Fruit fly (Drosophila melanogaster) whole organism, adult: ENCODE measurements around the gene CG7275.

Experiments used
- CG14711 ChIP-seq: fragments of 200-800 bp; sonication (Bioruptor generic); optimal IDR thresholded peaks from 2 replicates; lab custom pipeline; 2018; ENCODE audit warnings: missing biosample characterization, mild to moderate bottlenecking, missing genetic modification characterization, moderate library complexity
- CG7101 ChIP-seq: fragments of 200-800 bp; sonication (Bioruptor generic); optimal IDR thresholded peaks from 2 replicates; lab custom pipeline; 2018; ENCODE audit warnings: missing biosample characterization, mild to moderate bottlenecking, missing genetic modification characterization, moderate library complexity
- Clk ChIP-seq: fragments of 200-800 bp; sonication (Bioruptor generic); optimal IDR thresholded peaks from 2 replicates; lab custom pipeline; 2017; ENCODE audit warnings: missing biosample characterization, missing genetic modification characterization
- bab1 ChIP-seq: fragments of 200-800 bp; sonication (Bioruptor generic); optimal IDR thresholded peaks from 3 replicates; lab custom pipeline; 2019; ENCODE audit warnings: missing biosample characterization, mild to moderate bottlenecking, missing genetic modification characterization, moderate library complexity
- cnc ChIP-seq, 2 experiments: fragments of >200 bp; optimal IDR thresholded peaks; 2 replicates each; lab custom pipeline; 2017

- peak; percentile 88 for TF ChIP-seq bab1 (GFP tag; lab: Kevin White, UChicago)
- TF ChIP-seq CG14711 (tag; lab: Kevin White, UChicago): no peak
- no peak for TF ChIP-seq CG7101 (tag; lab: Kevin White, UChicago)
- TF ChIP-seq Clk (GFP tag; lab: Kevin White, UChicago): no peak
- no peak for TF ChIP-seq cnc (optimal IDR thresholded peaks at IDR 0.05; lab: Kevin White, UChicago)
These were observed at the start of gene CG7275 for dm6 chr3L:15498745-15499144.
